Fruit fly (Drosophila melanogaster) S2 (cell line): Measurements from ENCODE around the gene Mgat4b.

ENCODE experiments used
- CG8478 ChIP-seq: fragments of >200 bp; optimal IDR thresholded peaks from 2 replicates; lab custom pipeline; 2018
- CTCF ChIP-seq, 2 experiments: fragments of >200 bp; optimal IDR thresholded peaks; 2 replicates each; lab custom pipeline; 2018

DNA sequence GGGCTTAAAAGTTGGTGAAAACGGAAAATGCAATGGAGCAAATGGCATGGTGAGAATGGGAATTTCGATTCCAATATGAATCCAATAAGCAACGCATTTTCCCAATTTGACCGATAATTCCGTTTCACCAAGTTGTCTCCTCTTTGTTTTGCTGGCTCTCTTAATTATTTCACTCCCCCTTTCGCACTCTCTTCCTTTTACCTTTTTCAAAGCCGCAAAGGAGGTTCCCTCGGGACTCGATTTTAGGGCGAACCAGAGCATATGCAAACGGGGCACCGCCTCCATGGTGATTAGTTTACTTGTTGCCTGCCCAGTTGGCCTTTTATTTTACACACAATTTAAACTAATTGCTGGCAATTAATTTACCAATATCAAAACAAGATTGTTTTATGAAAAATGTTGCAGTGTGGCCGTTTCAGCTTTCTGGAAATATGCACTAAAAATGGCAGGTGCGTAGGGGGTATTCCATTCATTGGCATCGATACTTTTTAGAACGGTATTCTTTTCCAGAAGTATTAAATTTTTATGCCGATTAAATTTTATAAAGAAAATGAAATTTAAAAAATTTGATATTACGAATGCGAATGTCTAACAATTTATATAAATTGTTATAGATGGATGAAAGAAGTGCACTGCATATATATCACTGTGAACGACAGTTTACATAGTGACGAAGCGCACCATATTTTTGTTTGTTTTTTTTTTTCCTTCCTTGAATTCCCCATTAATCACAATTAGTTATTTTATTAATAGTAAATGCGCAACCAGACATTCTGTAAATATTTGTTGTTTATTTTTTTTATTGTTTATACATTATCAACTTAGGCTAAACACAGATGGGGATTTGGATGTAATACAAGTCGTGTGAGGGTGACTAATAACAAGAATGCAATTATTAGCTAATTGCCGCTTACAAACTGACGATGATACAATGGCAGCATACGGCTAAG, 6.9 kb upstream of the Mgat4b start, which contains the start of gene mop:
- TF ChIP-seq CTCF (optimal IDR thresholded peaks at IDR 0.05; lab: Kevin White, UChicago) (no peak), CG8478 (lab: Kevin White, UChicago) (no peak)
